Worm (Caenorhabditis elegans) whole organism, L4 larva: Measurements from ENCODE around the gene C17H11.1.

Source experiments
- D1046.2 ChIP-seq: fragments of 200-800 bp; sonication (Bioruptor generic); IDR thresholded peaks from 2 replicates; pipeline ENCODE4 v1.3.6; 2022; ENCODE audit warnings: missing genetic modification characterization, missing compliant biosample characterization
- F26F4.8 ChIP-seq: fragments of 200-800 bp; sonication (Bioruptor generic); conservative IDR thresholded peaks from 2 replicates; pipeline ENCODE4 v1.3.6; 2022; ENCODE audit warnings: missing genetic modification characterization, missing compliant biosample characterization
- F37D6.2 ChIP-seq: sonication (generic microtip); optimal IDR thresholded peaks from 2 replicates; lab custom pipeline; 2016; ENCODE audit warnings: mild to moderate bottlenecking, missing genetic modification characterization, missing compliant biosample characterization
- T26A8.4 ChIP-seq: fragments of 200-800 bp; sonication (Bioruptor generic); IDR thresholded peaks from 2 replicates; pipeline ENCODE4 v1.3.6; 2022; ENCODE audit warnings: missing genetic modification characterization, missing compliant biosample characterization
- ZK546.5 ChIP-seq, 2 experiments: sonication (generic microtip); optimal IDR thresholded peaks; 2 replicates each; lab custom pipeline; 2017; ENCODE audit warnings: missing biosample characterization in 2 of 2, missing genetic modification characterization in 2 of 2
- aha-1 ChIP-seq: fragments of 150-350 bp; peaks from one replicate; lab custom pipeline; 2014; ENCODE audit warnings: missing biosample characterization, missing genetic modification characterization
- aly-2 ChIP-seq: sonication (generic microtip); optimal IDR thresholded peaks from 2 replicates; lab custom pipeline; 2018; ENCODE audit warnings: missing biosample characterization, missing genetic modification characterization
- ama-1 ChIP-seq: fragments of 150-350 bp; optimal IDR thresholded peaks from 2 replicates; lab custom pipeline; 2014; ENCODE audit warnings: inconsistent platforms, mixed read lengths
- arid-1 ChIP-seq: fragments of 200-800 bp; sonication (Bioruptor generic); conservative IDR thresholded peaks from 2 replicates; pipeline ENCODE4 v1.3.6; 2022; ENCODE audit warnings: missing genetic modification reagents, missing genetic modification characterization, missing compliant biosample characterization
- ceh-20 ChIP-seq: fragments of 200-800 bp; sonication (Bioruptor generic); IDR thresholded peaks from 2 replicates; pipeline ENCODE4 v1.3.6; 2022; ENCODE audit warnings: missing genetic modification reagents, missing genetic modification characterization, missing compliant biosample characterization
- ceh-28 ChIP-seq: fragments of 150-350 bp; optimal IDR thresholded peaks from 2 replicates; lab custom pipeline; 2014; ENCODE audit warnings: missing biosample characterization, missing genetic modification reagents, missing genetic modification characterization
- ceh-44 ChIP-seq: fragments of 200-800 bp; sonication (Bioruptor generic); IDR thresholded peaks from 2 replicates; pipeline ENCODE4 v1.3.6; 2022; ENCODE audit warnings: missing genetic modification reagents, missing genetic modification characterization, missing compliant biosample characterization
- daf-16 ChIP-seq, 3 experiments: sonication (generic microtip); optimal IDR thresholded peaks; 2 replicates each; lab custom pipeline; 2016 to 2017; ENCODE audit warnings: missing genetic modification characterization in 3 of 3, missing genetic modification reagents in 3 of 3, mild to moderate bottlenecking in 2 of 3, missing compliant biosample characterization in 2 of 3, missing biosample characterization in 1 of 3, moderate library complexity in 1 of 3
- daf-8 ChIP-seq: fragments of 200-800 bp; sonication (Bioruptor generic); IDR thresholded peaks from 2 replicates; pipeline ENCODE4 v1.3.6; 2022; ENCODE audit warnings: missing genetic modification characterization, missing compliant biosample characterization
- dmd-6 ChIP-seq: fragments of 200-800 bp; sonication (Bioruptor generic); IDR thresholded peaks from 2 replicates; pipeline ENCODE4 v1.3.6; 2022; ENCODE audit warnings: missing genetic modification reagents, missing genetic modification characterization, missing compliant biosample characterization
- dmd-8 ChIP-seq: fragments of 200-800 bp; sonication (Bioruptor generic); IDR thresholded peaks from 2 replicates; pipeline ENCODE4 v1.3.6; 2022; ENCODE audit warnings: missing genetic modification characterization, missing compliant biosample characterization
- egl-43 ChIP-seq: fragments of 200-800 bp; sonication (Bioruptor generic); IDR thresholded peaks from 2 replicates; pipeline ENCODE4 v1.3.6; 2022; ENCODE audit warnings: missing genetic modification reagents, missing genetic modification characterization, missing compliant biosample characterization
- fkh-10 ChIP-seq: fragments of 150-350 bp; optimal IDR thresholded peaks from 2 replicates; lab custom pipeline; 2014; ENCODE audit warnings: missing biosample characterization, missing genetic modification reagents, missing genetic modification characterization
- hif-1 ChIP-seq, 2 experiments: sonication (generic microtip); optimal IDR thresholded peaks; 2 replicates each; lab custom pipeline; 2016 to 2017; ENCODE audit warnings: missing compliant biosample characterization in 2 of 2, missing genetic modification characterization in 2 of 2, missing genetic modification reagents in 2 of 2, missing genotype in 2 of 2, mild to moderate bottlenecking in 1 of 2
- hlh-11 ChIP-seq: fragments of 200-800 bp; sonication (Bioruptor generic); optimal IDR thresholded peaks from 2 replicates; lab custom pipeline; 2018; ENCODE audit warnings: mild to moderate bottlenecking, missing genetic modification characterization, missing compliant biosample characterization
- hlh-30 ChIP-seq: sonication (generic microtip); optimal IDR thresholded peaks from 2 replicates; lab custom pipeline; 2017; ENCODE audit warnings: antibody characterized with exemption, mild to moderate bottlenecking, missing genetic modification characterization, missing compliant biosample characterization; ENCODE audit not compliant: insufficient read depth
- hmg-1.1 ChIP-seq: fragments of 200-800 bp; sonication (Bioruptor generic); IDR thresholded peaks from 2 replicates; pipeline ENCODE4 v1.3.6; 2022; ENCODE audit warnings: missing genetic modification reagents, missing genetic modification characterization, missing compliant biosample characterization
- lin-15B ChIP-seq: fragments of 150-350 bp; sonication (generic microtip); optimal IDR thresholded peaks from 3 replicates; lab custom pipeline; 2014; ENCODE audit warnings: missing biosample characterization, missing genetic modification characterization
- lin-38 ChIP-seq: fragments of 200-800 bp; sonication (Bioruptor generic); IDR thresholded peaks from 2 replicates; pipeline ENCODE4 v1.3.6; 2022; ENCODE audit warnings: missing genetic modification reagents, missing genetic modification characterization, missing compliant biosample characterization
- lsy-2 ChIP-seq, 2 experiments: fragments of 150-350 bp in 1 of 2; sonication (generic microtip) in 1 of 2; optimal IDR thresholded peaks; 2 replicates each; lab custom pipeline; 2014 to 2017; ENCODE audit warnings: missing biosample characterization in 2 of 2, missing genetic modification characterization in 2 of 2
- madf-5 ChIP-seq, 2 experiments: fragments of 200-800 bp; sonication (Bioruptor generic); IDR thresholded peaks; 2 replicates each; pipeline ENCODE4 v1.3.6; 2022; ENCODE audit warnings: missing compliant biosample characterization in 2 of 2, missing genetic modification characterization in 2 of 2
- madf-9 ChIP-seq: fragments of 200-800 bp; sonication (Bioruptor generic); conservative IDR thresholded peaks from 2 replicates; pipeline ENCODE4 v1.3.6; 2022; ENCODE audit warnings: missing genetic modification reagents, missing genetic modification characterization, missing compliant biosample characterization
- mdl-1 ChIP-seq, 2 experiments: fragments of 150-350 bp in 1 of 2; sonication (generic microtip) in 1 of 2; optimal IDR thresholded peaks; 2 replicates each; lab custom pipeline; 2014 to 2017; ENCODE audit warnings: missing biosample characterization in 2 of 2, missing genetic modification characterization in 2 of 2
- mep-1 ChIP-seq: fragments of 150-350 bp; sonication (generic microtip); optimal IDR thresholded peaks from 3 replicates; lab custom pipeline; 2014; ENCODE audit warnings: missing biosample characterization, missing genetic modification characterization
- mes-2 ChIP-seq: sonication (generic microtip); optimal IDR thresholded peaks from 2 replicates; lab custom pipeline; 2016; ENCODE audit warnings: missing genotype, mild to moderate bottlenecking, missing genetic modification characterization, missing compliant biosample characterization; ENCODE audit not compliant: poor library complexity, severe bottlenecking
- nhr-10 ChIP-seq: fragments of 150-350 bp; optimal IDR thresholded peaks from 2 replicates; lab custom pipeline; 2014; ENCODE audit warnings: missing biosample characterization, missing genetic modification characterization
- nhr-237 ChIP-seq: sonication (generic microtip); optimal IDR thresholded peaks from 2 replicates; lab custom pipeline; 2017; ENCODE audit warnings: missing biosample characterization, missing genetic modification characterization
- nhr-42 ChIP-seq: fragments of 200-800 bp; sonication (Bioruptor generic); IDR thresholded peaks from 2 replicates; pipeline ENCODE4 v1.3.6; 2022; ENCODE audit warnings: missing genetic modification characterization, missing compliant biosample characterization
- nhr-48 ChIP-seq: sonication (generic microtip); optimal IDR thresholded peaks from 2 replicates; lab custom pipeline; 2016; ENCODE audit warnings: mild to moderate bottlenecking, missing genetic modification characterization, missing compliant biosample characterization
- php-3 ChIP-seq: fragments of 200-800 bp; sonication (Bioruptor generic); IDR thresholded peaks from 2 replicates; pipeline ENCODE4 v1.3.6; 2022; ENCODE audit warnings: missing genetic modification reagents, missing genetic modification characterization, missing compliant biosample characterization
- pqm-1 ChIP-seq: sonication (generic microtip); optimal IDR thresholded peaks from 2 replicates; lab custom pipeline; 2017; ENCODE audit warnings: missing biosample characterization, missing genetic modification characterization
- rbr-2 ChIP-seq: sonication (generic microtip); optimal IDR thresholded peaks from 2 replicates; lab custom pipeline; 2016; ENCODE audit warnings: missing genotype, missing genetic modification characterization, missing compliant biosample characterization
- saeg-2 ChIP-seq: fragments of 200-800 bp; sonication (Bioruptor generic); IDR thresholded peaks from 2 replicates; pipeline ENCODE4 v1.3.6; 2022; ENCODE audit warnings: missing genetic modification reagents, missing genetic modification characterization, missing compliant biosample characterization
- set-16 ChIP-seq: fragments of 200-800 bp; sonication (Bioruptor generic); IDR thresholded peaks from 2 replicates; pipeline ENCODE4 v1.3.6; 2022; ENCODE audit warnings: missing genetic modification reagents, missing genetic modification characterization, missing compliant biosample characterization
- spr-1 ChIP-seq: sonication (generic microtip); optimal IDR thresholded peaks from 2 replicates; lab custom pipeline; 2016; ENCODE audit warnings: mild to moderate bottlenecking, missing genetic modification characterization, missing compliant biosample characterization
- unc-62 ChIP-seq, 3 experiments: fragments of 150-350 bp in 1 of 3; sonication (generic microtip); optimal IDR thresholded peaks in 2 of 3; peaks in 1 of 3; 1 replicate in 1 of 3; 2 replicates in 2 of 3; lab custom pipeline; 2014 to 2017; ENCODE audit warnings: missing biosample characterization in 3 of 3, missing genetic modification characterization in 3 of 3, missing genetic modification reagents in 3 of 3, missing genotype in 1 of 3
- vab-7 ChIP-seq: fragments of 200-800 bp; sonication (Bioruptor generic); IDR thresholded peaks from 2 replicates; pipeline ENCODE4 v1.3.6; 2022; ENCODE audit warnings: missing genetic modification reagents, missing genetic modification characterization, missing compliant biosample characterization
- zfp-2 ChIP-seq: sonication (generic microtip); optimal IDR thresholded peaks from 2 replicates; lab custom pipeline; 2016; ENCODE audit warnings: mild to moderate bottlenecking, missing genetic modification characterization, missing compliant biosample characterization
- zip-11 ChIP-seq: fragments of 200-800 bp; sonication (Bioruptor generic); IDR thresholded peaks from 2 replicates; pipeline ENCODE4 v1.3.6; 2022; ENCODE audit warnings: missing genetic modification characterization, missing compliant biosample characterization
- ztf-11 ChIP-seq: fragments of 150-350 bp; optimal IDR thresholded peaks from 2 replicates; lab custom pipeline; 2014; ENCODE audit warnings: missing biosample characterization, missing genetic modification characterization

Gene C17H11.1

DNA sequence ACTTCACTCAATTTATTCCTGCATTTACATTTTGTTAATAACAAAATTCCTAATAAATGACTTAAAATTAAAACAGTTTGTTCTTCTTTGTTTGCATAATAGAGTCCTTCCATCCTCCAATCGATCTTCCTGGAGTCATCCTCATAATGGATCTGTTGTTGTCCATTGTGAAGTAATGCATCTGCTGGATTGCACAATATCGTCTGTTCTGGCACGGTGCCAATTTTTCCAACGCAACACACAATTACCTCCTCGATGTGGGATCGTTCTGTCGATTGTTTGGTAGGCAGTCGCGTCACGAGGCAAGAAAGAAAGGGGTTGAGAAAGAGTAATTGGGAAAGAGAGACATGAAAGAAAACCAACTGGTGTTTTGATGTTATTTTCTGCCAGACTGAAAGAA is 13.7 kb upstream of the C17H11.1 start (continued):
- TF ChIP-seq nhr-237 (tag; lab: Kevin White, UChicago) (no peak), pqm-1 (tag; lab: Kevin White, UChicago) (no peak), madf-9 (GFP tag; lab: Robert Waterston, UW) (no peak), daf-16 (GFP tag; optimal IDR thresholded peaks at IDR 0.05; lab: Kevin White, UChicago) (no peak), daf-16 (tag; optimal IDR thresholded peaks at IDR 0.05; lab: Kevin White, UChicago) (peak; percentile 39), zip-11 (GFP tag; lab: Robert Waterston, UW) (no peak)
- TF ChIP-seq, all 104 proteins: peak for 8

DNA sequence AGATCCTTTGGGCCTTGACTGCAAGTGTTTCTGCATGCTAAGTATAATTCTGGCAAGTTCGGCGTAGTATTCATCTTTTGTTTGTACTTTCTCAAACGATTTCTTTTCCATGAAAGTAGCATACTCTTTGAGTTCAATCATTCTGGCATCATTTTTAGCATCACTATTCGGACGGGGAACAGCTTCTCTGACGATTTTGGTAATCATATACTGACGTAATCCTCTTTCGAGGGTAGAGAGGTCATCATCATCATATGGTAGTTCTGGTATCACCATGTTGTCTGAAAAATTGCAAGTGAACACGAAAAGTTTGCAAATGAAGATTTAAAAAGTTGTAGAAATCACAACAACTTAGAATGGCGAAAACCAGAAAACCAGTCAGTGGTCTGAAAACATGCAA is 10.9 kb upstream of the C17H11.1 start, which contains the start of gene F22F1.3:
Gene F22F1.3, minus strand, starts transcription at position 281 of the 400 bp plus-strand sequence.
- TF ChIP-seq madf-5 (GFP tag; IDR thresholded peaks at IDR 0.05; lab: Robert Waterston, UW) (no peak), lin-15B (tag; lab: Kevin White, UChicago) (no peak), ztf-11 (tag; lab: Kevin White, UChicago) (no peak), daf-8 (GFP tag; lab: Robert Waterston, UW) (no peak), unc-62 (GFP tag; optimal IDR thresholded peaks at IDR 0.05 in 1 of 2; lab: Kevin White, UChicago) (peak in 1 of 2 experiments; percentile 98), unc-62 (tag; optimal IDR thresholded peaks at IDR 0.05; lab: Kevin White, UChicago) (no peak), lin-38 (GFP tag; lab: Robert Waterston, UW) (no peak)
- TF ChIP-seq, all 104 proteins: peak for 1

DNA sequence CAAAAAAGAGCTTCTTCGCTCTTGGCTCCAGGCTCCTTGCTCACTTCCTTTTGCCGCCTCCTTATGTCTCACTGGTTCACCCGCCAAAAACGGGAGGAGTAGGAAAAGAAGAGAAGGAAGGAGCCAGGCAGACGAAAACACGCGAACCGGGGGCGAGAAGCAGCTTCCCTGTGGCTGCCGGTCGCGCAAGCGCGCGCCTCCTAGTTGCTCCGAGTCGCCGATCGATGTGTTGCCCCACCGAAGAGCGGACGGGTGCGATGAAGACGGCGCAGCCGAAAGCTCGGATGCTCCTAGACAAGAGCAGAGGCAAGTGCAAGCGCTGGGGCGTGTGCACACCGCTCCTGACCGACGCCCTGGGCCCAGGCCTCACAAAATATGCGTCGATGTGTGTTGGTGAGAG is 10.2 kb upstream of the C17H11.1 start:
- TF ChIP-seq mes-2 (tag; lab: Kevin White, UChicago) (no peak), set-16 (GFP tag; lab: Robert Waterston, UW) (peak; percentile 99), madf-9 (GFP tag; lab: Robert Waterston, UW) (peak; percentile 46; the same call in 1 of the 2 replicates), D1046.2 (GFP tag; lab: Robert Waterston, UW) (peak; percentile 75; the same call in 1 of the 2 replicates), hlh-30 (tag; lab: Kevin White, UChicago) (peak; percentile 45), nhr-48 (tag; lab: Kevin White, UChicago) (no peak), lsy-2 (tag; optimal IDR thresholded peaks at IDR 0.05; lab: Kevin White, UChicago) (peak in 1 of 2 experiments; percentile 15), fkh-10 (GFP tag; lab: Kevin White, UChicago) (peak; percentile 25), ceh-44 (GFP tag; lab: Robert Waterston, UW) (0 out of 2 replicates have a peak, but pooled peaks have one; percentile 15), madf-5 (GFP tag; IDR thresholded peaks at IDR 0.05; lab: Robert Waterston, UW) (0 out of 4 replicates have a peak, but pooled peaks of 1 of the 2 experiments have one; percentile 55), F26F4.8 (no peak), mep-1 (peak; percentile 74), aha-1 (tag; lab: Kevin White, UChicago) (peak; percentile 26), egl-43 (GFP tag; lab: Robert Waterston, UW) (peak; percentile 87), dmd-8 (GFP tag; lab: Robert Waterston, UW) (no peak), T26A8.4 (peak; percentile 35; the same call in 1 of the 2 replicates), F37D6.2 (tag; lab: Kevin White, UChicago) (peak; percentile 91), nhr-42 (0 out of 2 replicates have a peak, but pooled peaks have one; percentile 40), zfp-2 (tag; lab: Kevin White, UChicago) (no peak), ztf-11 (tag; lab: Kevin White, UChicago) (no peak), ama-1 (lab: Kevin White, UChicago) (no peak), aly-2 (tag; lab: Kevin White, UChicago) (no peak), nhr-10 (no peak), hlh-11 (tag; lab: Kevin White, UChicago) (peak; percentile 22), spr-1 (tag; lab: Kevin White, UChicago) (peak; percentile 24), ceh-20 (GFP tag; lab: Robert Waterston, UW) (peak; percentile 58; the same call in 1 of the 2 replicates), vab-7 (peak; percentile 55; the same call in 1 of the 2 replicates), ceh-28 (tag; lab: Kevin White, UChicago) (peak; percentile 41), dmd-6 (GFP tag; lab: Robert Waterston, UW) (0 out of 2 replicates have a peak, but pooled peaks have one; percentile 18), hif-1 (tag; optimal IDR thresholded peaks at IDR 0.05; lab: Kevin White, UChicago) (peak in 1 of 2 experiments; percentile 40), arid-1 (GFP tag; lab: Robert Waterston, UW) (no peak), php-3 (GFP tag; lab: Robert Waterston, UW) (peak; percentile 33; the same call in 1 of the 2 replicates), saeg-2 (GFP tag; lab: Robert Waterston, UW) (0 out of 2 replicates have a peak, but pooled peaks have one; percentile 26), mdl-1 (tag; optimal IDR thresholded peaks at IDR 0.05; lab: Kevin White, UChicago) (peak in 1 of 2 experiments; percentile 43), rbr-2 (tag; lab: Kevin White, UChicago) (peak; percentile 82), hmg-1.1 (GFP tag; lab: Robert Waterston, UW) (peak; percentile 79), ZK546.5 (tag; optimal IDR thresholded peaks at IDR 0.05; lab: Kevin White, UChicago) (no peak)
